Worm (Caenorhabditis elegans) whole organism, L1 larva: ENCODE results near the gene K07F5.12.

Experiments used
- blmp-1 ChIP-seq: fragments of 150-350 bp; optimal IDR thresholded peaks from 2 replicates; lab custom pipeline; 2014; ENCODE audit warnings: missing biosample characterization, missing genetic modification characterization
- lin-39 ChIP-seq: fragments of 150-350 bp; optimal IDR thresholded peaks from 2 replicates; lab custom pipeline; 2014; ENCODE audit warnings: missing biosample characterization, missing genetic modification reagents, missing genetic modification characterization
- mep-1 ChIP-seq: fragments of 150-350 bp; optimal IDR thresholded peaks from 2 replicates; lab custom pipeline; 2014; ENCODE audit warnings: missing biosample characterization, missing genetic modification characterization

- TF ChIP-seq lin-39 (tag; lab: Kevin White, UChicago) (no peak), blmp-1 (tag; lab: Kevin White, UChicago) (no peak), mep-1 (tag; lab: Kevin White, UChicago) (no peak)
Observed at ce11 chrIV:9878893-9879379, 23.1 kb downstream of the K07F5.12 start, which contains the start of gene nhr-4.
